Fruit fly (Drosophila melanogaster) whole organism, prepupa: ENCODE results near the gene Sarm.

Source experiments
- CG16779 ChIP-seq: fragments of 200-800 bp; sonication (Bioruptor generic); optimal IDR thresholded peaks from 3 replicates; lab custom pipeline; 2017; ENCODE audit warnings: missing biosample characterization, mild to moderate bottlenecking, missing genetic modification characterization
- Met ChIP-seq: fragments of 200-800 bp; sonication (Bioruptor generic); optimal IDR thresholded peaks from 3 replicates; lab custom pipeline; 2016; ENCODE audit warnings: missing biosample characterization, missing genetic modification characterization
- Sox102F ChIP-seq: fragments of 200-800 bp; sonication (Bioruptor generic); optimal IDR thresholded peaks from 2 replicates; lab custom pipeline; 2016; ENCODE audit warnings: missing biosample characterization, mild to moderate bottlenecking, missing genetic modification characterization
- achi ChIP-seq: fragments of 200-800 bp; sonication (Bioruptor generic); optimal IDR thresholded peaks from 3 replicates; lab custom pipeline; 2016; ENCODE audit warnings: missing biosample characterization, missing genetic modification characterization
- vri ChIP-seq: fragments of 200-800 bp; sonication (Bioruptor generic); optimal IDR thresholded peaks from 3 replicates; lab custom pipeline; 2016; ENCODE audit warnings: missing biosample characterization, mild to moderate bottlenecking, missing genetic modification characterization

DNA sequence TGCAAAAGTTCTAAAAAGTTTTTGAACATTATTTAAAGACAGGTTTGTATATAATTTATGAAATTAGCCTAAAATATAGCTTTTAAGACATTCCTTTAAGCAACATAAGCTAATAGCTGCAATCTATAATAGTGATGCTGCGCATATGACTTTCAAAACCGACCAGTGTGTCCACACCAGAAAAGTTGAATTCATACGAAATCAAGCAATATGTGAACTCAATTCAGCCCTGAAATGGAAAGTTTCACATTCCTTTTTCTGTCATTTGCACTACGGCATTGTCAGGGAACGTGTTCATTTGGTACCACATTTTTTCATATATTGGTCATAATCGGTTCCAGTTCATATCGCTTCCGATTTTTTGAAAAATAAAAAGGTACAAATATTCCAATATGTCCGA is 45.2 kb downstream of the Sarm start, which contains the start of gene fan:
- TF ChIP-seq Met (GFP tag; lab: Kevin White, UChicago) (no peak), vri (GFP tag; lab: Kevin White, UChicago) (no peak), CG16779 (tag; lab: Kevin White, UChicago) (no peak), achi (no peak), Sox102F (GFP tag; lab: Kevin White, UChicago) (no peak)
